Fruit fly (Drosophila melanogaster) whole organism, embryonic: ENCODE measurements around the gene mthl14.
A peak's percentile ranks its signal among the peaks of the same experiment; 100 is the strongest.

Experiments used
- CG1024 ChIP-seq: fragments of 200-800 bp; sonication (Bioruptor generic); IDR thresholded peaks from 2 replicates; pipeline ENCODE4 v1.3.6; 2022; ENCODE audit warnings: missing biosample characterization, missing genetic modification characterization
- CG11398 ChIP-seq: fragments of 200-800 bp; sonication (Bioruptor generic); optimal IDR thresholded peaks from 2 replicates; lab custom pipeline; 2016; ENCODE audit warnings: missing biosample characterization, missing genetic modification characterization
- CG11456 ChIP-seq: fragments of 200-800 bp; sonication (Bioruptor generic); IDR thresholded peaks from 3 replicates; pipeline ENCODE4 v1.3.6; 2022; ENCODE audit warnings: missing biosample characterization, missing genetic modification characterization
- CG11560 ChIP-seq: fragments of 200-800 bp; sonication (Bioruptor generic); IDR thresholded peaks from 3 replicates; pipeline ENCODE4 v1.3.6; 2022; ENCODE audit warnings: missing biosample characterization, missing genetic modification characterization
- CG12071 ChIP-seq: fragments of 200-800 bp; sonication (Bioruptor generic); optimal IDR thresholded peaks from 3 replicates; lab custom pipeline; 2018; ENCODE audit warnings: missing biosample characterization, mild to moderate bottlenecking, missing genetic modification characterization
- CG15269 ChIP-seq: fragments of 200-800 bp; sonication (Bioruptor generic); optimal IDR thresholded peaks from 2 replicates; lab custom pipeline; 2018; ENCODE audit warnings: missing biosample characterization, mild to moderate bottlenecking, missing genetic modification characterization, moderate library complexity
- CG15601 ChIP-seq: fragments of 200-800 bp; sonication (Bioruptor generic); optimal IDR thresholded peaks from 3 replicates; lab custom pipeline; 2019; ENCODE audit warnings: missing biosample characterization, mild to moderate bottlenecking, missing genetic modification characterization, moderate library complexity
- CG16815 ChIP-seq: fragments of 200-800 bp; sonication (Bioruptor generic); optimal IDR thresholded peaks from 3 replicates; lab custom pipeline; 2017; ENCODE audit warnings: missing biosample characterization, mild to moderate bottlenecking, missing genetic modification characterization
- CG18476 ChIP-seq: fragments of 200-800 bp; sonication (Bioruptor generic); optimal IDR thresholded peaks from 2 replicates; lab custom pipeline; 2016; ENCODE audit warnings: missing biosample characterization, mild to moderate bottlenecking, missing genetic modification characterization
- CG2678 ChIP-seq: fragments of 200-800 bp; sonication (Bioruptor generic); optimal IDR thresholded peaks from 3 replicates; lab custom pipeline; 2019; ENCODE audit warnings: missing biosample characterization, mild to moderate bottlenecking, missing genetic modification characterization, moderate library complexity
- CG2889 ChIP-seq: fragments of 200-800 bp; sonication (Bioruptor generic); IDR thresholded peaks from 3 replicates; pipeline ENCODE4 v1.3.6; 2022; ENCODE audit warnings: missing biosample characterization, missing genetic modification characterization
- CG33557 ChIP-seq: fragments of 200-800 bp; sonication (Bioruptor generic); optimal IDR thresholded peaks from 2 replicates; lab custom pipeline; 2019; ENCODE audit warnings: missing biosample characterization, mild to moderate bottlenecking, missing genetic modification characterization, moderate library complexity
- CG4360 ChIP-seq: fragments of 200-800 bp; sonication (Bioruptor generic); IDR thresholded peaks from 2 replicates; pipeline ENCODE4 v1.3.6; 2022; ENCODE audit warnings: missing biosample characterization, missing genetic modification characterization
- CG4617 ChIP-seq: fragments of 200-800 bp; sonication (Bioruptor generic); optimal IDR thresholded peaks from 3 replicates; lab custom pipeline; 2016; ENCODE audit warnings: missing biosample characterization, missing genetic modification characterization, borderline replicate concordance
- CG4820 ChIP-seq: fragments of 200-800 bp; sonication (Bioruptor generic); optimal IDR thresholded peaks from 3 replicates; lab custom pipeline; 2016; ENCODE audit warnings: missing biosample characterization, missing genetic modification characterization
- CG5180 ChIP-seq: fragments of 200-800 bp; sonication (Bioruptor generic); optimal IDR thresholded peaks from 3 replicates; lab custom pipeline; 2017; ENCODE audit warnings: missing biosample characterization, missing genetic modification characterization, mild to moderate bottlenecking, moderate library complexity, missing genetic modification reagents
- CG7745 ChIP-seq: fragments of 200-800 bp; sonication (Bioruptor generic); optimal IDR thresholded peaks from 2 replicates; lab custom pipeline; 2018; ENCODE audit warnings: missing biosample characterization, mild to moderate bottlenecking, missing genetic modification characterization, moderate library complexity
- CG7839 ChIP-seq: fragments of 200-800 bp; sonication (Bioruptor generic); optimal IDR thresholded peaks from 3 replicates; lab custom pipeline; 2018; ENCODE audit warnings: missing biosample characterization, mild to moderate bottlenecking, missing genetic modification characterization, moderate library complexity
- CG7963 ChIP-seq: fragments of 200-800 bp; sonication (Bioruptor generic); IDR thresholded peaks from 3 replicates; pipeline ENCODE4 v1.3.6; 2022; ENCODE audit warnings: missing biosample characterization, missing genetic modification characterization; ENCODE audit not compliant: partially characterized antibody
- CG9215 ChIP-seq: fragments of 200-800 bp; sonication (Bioruptor generic); IDR thresholded peaks from 2 replicates; pipeline ENCODE4 v1.3.6; 2022; ENCODE audit warnings: missing biosample characterization, missing genetic modification characterization
- CTCF ChIP-seq: fragments of 200-800 bp; sonication (Bioruptor generic); optimal IDR thresholded peaks from 2 replicates; lab custom pipeline; 2017; ENCODE audit warnings: missing biosample characterization, mild to moderate bottlenecking, missing genetic modification characterization, moderate library complexity
- Deaf1 ChIP-seq: fragments of 200-800 bp; optimal IDR thresholded peaks from 3 replicates; lab custom pipeline; 2019; ENCODE audit warnings: missing biosample characterization, mild to moderate bottlenecking, missing genetic modification characterization, moderate library complexity
- E2f1 ChIP-seq: fragments of 200-800 bp; sonication (Bioruptor generic); IDR thresholded peaks from 2 replicates; pipeline ENCODE4 v1.3.6; 2022; ENCODE audit warnings: missing biosample characterization, missing genetic modification characterization
- E2f2 ChIP-seq: fragments of 200-800 bp; sonication (Bioruptor generic); IDR thresholded peaks from 2 replicates; pipeline ENCODE4 v1.3.6; 2022; ENCODE audit warnings: missing biosample characterization, missing genetic modification characterization
- Ets97D ChIP-seq: fragments of 200-800 bp; sonication (Bioruptor generic); optimal IDR thresholded peaks from 3 replicates; lab custom pipeline; 2016; ENCODE audit warnings: missing biosample characterization, missing genetic modification characterization
- Fer2 ChIP-seq: fragments of 200-800 bp; sonication (Bioruptor generic); optimal IDR thresholded peaks from 2 replicates; lab custom pipeline; 2018; ENCODE audit warnings: missing biosample characterization, mild to moderate bottlenecking, missing genetic modification characterization, moderate library complexity
- Fer3 ChIP-seq: fragments of 200-800 bp; sonication (Bioruptor generic); optimal IDR thresholded peaks from 2 replicates; lab custom pipeline; 2018; ENCODE audit warnings: missing biosample characterization, mild to moderate bottlenecking, missing genetic modification characterization, moderate library complexity
- NfI ChIP-seq: fragments of 200-800 bp; sonication (Bioruptor generic); optimal IDR thresholded peaks from 3 replicates; lab custom pipeline; 2018; ENCODE audit warnings: missing biosample characterization, mild to moderate bottlenecking, missing genetic modification characterization, moderate library complexity
- Opbp ChIP-seq: fragments of 200-800 bp; sonication (Bioruptor generic); IDR thresholded peaks from 3 replicates; pipeline ENCODE4 v1.3.6; 2022; ENCODE audit warnings: missing biosample characterization, missing genetic modification characterization; ENCODE audit not compliant: partially characterized antibody
- Optix ChIP-seq: fragments of 200-800 bp; sonication (Bioruptor generic); IDR thresholded peaks from 3 replicates; pipeline ENCODE4 v1.3.6; 2022; ENCODE audit warnings: missing biosample characterization, missing genetic modification characterization
- Pdp1 ChIP-seq, 2 experiments: fragments of 200-800 bp; sonication (Bioruptor generic); optimal IDR thresholded peaks; 3 replicates each; lab custom pipeline; 2016; ENCODE audit warnings: missing biosample characterization in 2 of 2, missing genetic modification characterization in 2 of 2, mild to moderate bottlenecking in 1 of 2, moderate library complexity in 1 of 2
- Ravus ChIP-seq: fragments of 200-800 bp; sonication (Bioruptor generic); IDR thresholded peaks from 2 replicates; pipeline ENCODE4 v1.3.6; 2022; ENCODE audit warnings: missing biosample characterization, missing genetic modification characterization
- Sin3A ChIP-seq: fragments of >200 bp; optimal IDR thresholded peaks from 2 replicates; lab custom pipeline; 2018
- Six4 ChIP-seq: fragments of 200-800 bp; sonication (Bioruptor generic); optimal IDR thresholded peaks from 2 replicates; lab custom pipeline; 2016; ENCODE audit warnings: missing biosample characterization, missing genetic modification characterization
- TFAM ChIP-seq: fragments of 200-800 bp; sonication (Bioruptor generic); optimal IDR thresholded peaks from 2 replicates; lab custom pipeline; 2017; ENCODE audit warnings: missing biosample characterization, missing genetic modification characterization, inconsistent platforms
- Taf1 ChIP-seq: fragments of 200-800 bp; sonication (Bioruptor generic); IDR thresholded peaks from 2 replicates; pipeline ENCODE4 v1.3.6; 2022; ENCODE audit warnings: missing biosample characterization, missing genetic modification characterization
- amos ChIP-seq: fragments of 200-800 bp; sonication (Bioruptor generic); IDR thresholded peaks from 2 replicates; pipeline ENCODE4 v1.3.6; 2022; ENCODE audit warnings: missing biosample characterization, missing genetic modification characterization; ENCODE audit not compliant: partially characterized antibody
- az2 ChIP-seq: fragments of 200-800 bp; sonication (Bioruptor generic); optimal IDR thresholded peaks from 3 replicates; lab custom pipeline; 2016; ENCODE audit warnings: missing biosample characterization, missing genetic modification characterization
- bab2 ChIP-seq: fragments of 200-800 bp; sonication (Bioruptor generic); optimal IDR thresholded peaks from 2 replicates; lab custom pipeline; 2016; ENCODE audit warnings: missing biosample characterization, missing genetic modification characterization
- btn ChIP-seq: fragments of 200-800 bp; sonication (Bioruptor generic); optimal IDR thresholded peaks from 2 replicates; lab custom pipeline; 2016; ENCODE audit warnings: missing biosample characterization, missing genetic modification characterization
- cas ChIP-seq: fragments of 200-800 bp; sonication (Bioruptor generic); IDR thresholded peaks from 2 replicates; pipeline ENCODE4 v1.3.6; 2022; ENCODE audit warnings: missing biosample characterization, missing genetic modification characterization
- dimm ChIP-seq: fragments of 200-800 bp; sonication (Bioruptor generic); IDR thresholded peaks from 2 replicates; pipeline ENCODE4 v1.3.6; 2022; ENCODE audit warnings: missing biosample characterization, missing genetic modification characterization
- fd96Cb ChIP-seq: fragments of 200-800 bp; sonication (Bioruptor generic); optimal IDR thresholded peaks from 2 replicates; lab custom pipeline; 2018; ENCODE audit warnings: missing biosample characterization, mild to moderate bottlenecking, missing genetic modification characterization, moderate library complexity
- fru ChIP-seq: fragments of >200 bp; optimal IDR thresholded peaks from 2 replicates; lab custom pipeline; 2017
- gcm ChIP-seq: fragments of 200-800 bp; sonication (Bioruptor generic); optimal IDR thresholded peaks from 2 replicates; lab custom pipeline; 2019; ENCODE audit warnings: missing biosample characterization, mild to moderate bottlenecking, missing genetic modification characterization, moderate library complexity
- peb ChIP-seq: fragments of 200-800 bp; sonication (Bioruptor generic); IDR thresholded peaks from 2 replicates; pipeline ENCODE4 v1.3.6; 2022; ENCODE audit warnings: missing biosample characterization, missing genetic modification characterization
- sd ChIP-seq: fragments of 200-800 bp; sonication (Bioruptor generic); optimal IDR thresholded peaks from 3 replicates; lab custom pipeline; 2018; ENCODE audit warnings: missing biosample characterization, mild to moderate bottlenecking, missing genetic modification characterization, moderate library complexity
- sob ChIP-seq: fragments of 200-800 bp; sonication (Bioruptor generic); IDR thresholded peaks from 2 replicates; pipeline ENCODE4 v1.3.6; 2022; ENCODE audit warnings: missing biosample characterization, missing genetic modification characterization
- ssp ChIP-seq: fragments of 200-800 bp; sonication (Bioruptor generic); IDR thresholded peaks from 2 replicates; pipeline ENCODE4 v1.3.6; 2022; ENCODE audit warnings: missing biosample characterization, missing genetic modification characterization
- trh ChIP-seq: fragments of 200-800 bp; sonication (Bioruptor generic); optimal IDR thresholded peaks from 2 replicates; lab custom pipeline; 2016; ENCODE audit warnings: missing biosample characterization, missing genetic modification characterization
- zfh2 ChIP-seq: fragments of 200-800 bp; sonication (Bioruptor generic); optimal IDR thresholded peaks from 2 replicates; lab custom pipeline; 2016; ENCODE audit warnings: missing biosample characterization, missing genetic modification characterization

mthl14 gene

DNA sequence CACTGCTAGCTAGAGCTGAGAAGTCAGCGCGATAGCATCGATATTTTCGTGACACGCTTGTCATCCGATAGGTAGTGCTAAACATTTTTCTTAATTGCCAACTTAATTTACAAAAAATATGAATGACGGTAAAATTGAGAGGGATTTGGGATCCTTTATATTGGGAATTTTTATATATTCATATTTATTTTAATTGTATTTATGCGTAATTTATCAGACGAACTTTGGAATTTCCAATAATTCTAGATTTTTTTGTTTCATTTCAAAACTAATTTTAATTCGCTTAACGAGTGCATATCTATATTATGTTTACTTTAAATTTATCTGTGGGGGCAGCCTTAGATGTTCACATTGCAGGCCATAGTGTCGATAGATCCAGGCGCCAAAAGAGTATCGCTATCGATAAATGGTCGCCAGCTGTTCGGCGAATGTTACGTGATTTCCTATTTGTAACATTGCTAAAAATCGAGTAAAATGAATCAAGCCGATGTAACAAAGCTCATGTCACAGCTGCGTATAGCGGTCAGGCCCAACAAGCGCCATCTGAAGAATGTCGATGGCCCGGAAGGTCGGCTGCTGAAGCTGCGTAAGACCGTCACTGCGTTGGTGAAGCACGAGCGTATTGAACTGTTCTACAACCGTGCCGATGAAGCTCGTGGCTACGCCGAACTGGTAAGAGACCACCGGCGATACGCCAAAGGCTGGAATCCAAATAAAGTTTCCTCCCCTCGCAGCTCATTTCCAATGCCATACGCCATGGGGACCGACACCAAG is 17.3 kb downstream of the mthl14 start, which contains the start of the genes Tudor-SN and mRpL17 (continued):
- TF ChIP-seq Deaf1 (tag; lab: Kevin White, UChicago) (peak; percentile 58), Ravus (GFP tag; lab: Robert Waterston, UW) (no peak), CG7839 (tag; lab: Kevin White, UChicago) (peak; percentile 16), dimm (no peak), Taf1 (GFP tag; lab: Robert Waterston, UW) (no peak), ssp (GFP tag; lab: Robert Waterston, UW) (no peak; the same call in 1 of the 2 replicates), CG16815 (GFP tag; lab: Kevin White, UChicago) (peak; percentile 8), cas (GFP tag; lab: Robert Waterston, UW) (no peak), CG11398 (GFP tag; lab: Kevin White, UChicago) (no peak), CTCF (GFP tag; lab: Kevin White, UChicago) (peak; percentile 6), CG9215 (GFP tag; lab: Robert Waterston, UW) (peak; percentile 32; the same call in 1 of the 2 replicates), zfh2 (GFP tag; lab: Kevin White, UChicago) (peak; percentile 60), Six4 (GFP tag; lab: Kevin White, UChicago) (peak; percentile 37), sob (GFP tag; lab: Robert Waterston, UW) (peak; percentile 48; the same call in 1 of the 2 replicates), amos (GFP tag; lab: Robert Waterston, UW) (peak; percentile 99), CG15601 (tag; lab: Kevin White, UChicago) (peak; percentile 25), CG18476 (GFP tag; lab: Kevin White, UChicago) (no peak), CG12071 (GFP tag; lab: Kevin White, UChicago) (no peak), bab2 (GFP tag; lab: Kevin White, UChicago) (no peak), peb (GFP tag; lab: Robert Waterston, UW) (no peak), CG5180 (GFP tag; lab: Kevin White, UChicago) (no peak), btn (GFP tag; lab: Kevin White, UChicago) (no peak), CG2889 (no peak), CG4617 (GFP tag; lab: Kevin White, UChicago) (no peak), CG4820 (GFP tag; lab: Kevin White, UChicago) (peak; percentile 21), gcm (GFP tag; lab: Kevin White, UChicago) (no peak), az2 (GFP tag; lab: Kevin White, UChicago) (peak; percentile 11), CG11560 (tag; lab: Robert Waterston, UW) (no peak), TFAM (GFP tag; lab: Kevin White, UChicago) (no peak), Ets97D (GFP tag; lab: Kevin White, UChicago) (peak; percentile 42), Sin3A (peak; percentile 68), sd (peak; percentile 22), Pdp1 (GFP tag; optimal IDR thresholded peaks at IDR 0.05; lab: Kevin White, UChicago) (peak in 1 of 2 experiments; percentile 98), CG1024 (GFP tag; lab: Robert Waterston, UW) (no peak), fru (lab: Kevin White, UChicago) (no peak), CG11456 (GFP tag; lab: Robert Waterston, UW) (peak; percentile 64; the same call in 1 of the 3 replicates), CG15269 (tag; lab: Kevin White, UChicago) (peak; percentile 40), Opbp (GFP tag; lab: Robert Waterston, UW) (peak; percentile 98), fd96Cb (tag; lab: Kevin White, UChicago) (peak; percentile 13), Fer2 (tag; lab: Kevin White, UChicago) (no peak), NfI (GFP tag; lab: Kevin White, UChicago) (peak; percentile 24), E2f2 (GFP tag; lab: Robert Waterston, UW) (peak; percentile 46; the same call in 1 of the 2 replicates), CG7963 (GFP tag; lab: Robert Waterston, UW) (peak; percentile 95), Fer3 (tag; lab: Kevin White, UChicago) (no peak), trh (no peak), CG4360 (GFP tag; lab: Robert Waterston, UW) (no peak), E2f1 (GFP tag; lab: Robert Waterston, UW) (no peak), CG7745 (tag; lab: Kevin White, UChicago) (no peak), CG2678 (tag; lab: Kevin White, UChicago) (peak; percentile 47), Optix (GFP tag; lab: Robert Waterston, UW) (no peak), CG33557 (GFP tag; lab: Kevin White, UChicago) (peak; percentile 43)
